Worm (Caenorhabditis elegans) whole organism, L1 larva: ENCODE data around the gene Y57G11C.42.

ENCODE experiments used
- alr-1 ChIP-seq: fragments of 200-800 bp; sonication (Bioruptor generic); optimal IDR thresholded peaks from 2 replicates; lab custom pipeline; 2018; ENCODE audit warnings: borderline replicate concordance, mild to moderate bottlenecking, missing genetic modification characterization, missing compliant biosample characterization
- ceh-63 ChIP-seq: fragments of 200-800 bp; sonication (Bioruptor generic); optimal IDR thresholded peaks from 2 replicates; lab custom pipeline; 2018; ENCODE audit warnings: mild to moderate bottlenecking, missing genetic modification characterization, missing compliant biosample characterization
- jun-1 ChIP-seq: fragments of 150-350 bp; optimal IDR thresholded peaks from 2 replicates; lab custom pipeline; 2014; ENCODE audit warnings: missing biosample characterization, missing genetic modification reagents, missing genetic modification characterization
- lin-13 ChIP-seq: fragments of 150-350 bp; optimal IDR thresholded peaks from 2 replicates; lab custom pipeline; 2014; ENCODE audit warnings: missing biosample characterization, missing genetic modification reagents, missing genetic modification characterization
- mdl-1 ChIP-seq, 2 experiments: fragments of 150-350 bp; optimal IDR thresholded peaks; 2 replicates each; lab custom pipeline; 2014 to 2017; ENCODE audit warnings: missing biosample characterization in 2 of 2, missing genetic modification characterization in 2 of 2, inconsistent platforms in 1 of 2
- nhr-237 ChIP-seq: fragments of 150-350 bp; optimal IDR thresholded peaks from 2 replicates; lab custom pipeline; 2014; ENCODE audit warnings: missing biosample characterization, missing genetic modification characterization
- pag-3 ChIP-seq: sonication (generic microtip); optimal IDR thresholded peaks from 2 replicates; lab custom pipeline; 2017; ENCODE audit warnings: missing genetic modification characterization, mild to moderate bottlenecking, missing compliant biosample characterization, antibody characterized with exemption, borderline replicate concordance; ENCODE audit not compliant: insufficient read depth
- snpc-4 ChIP-seq: fragments of 150-350 bp; optimal IDR thresholded peaks from 2 replicates; lab custom pipeline; 2014; ENCODE audit warnings: missing biosample characterization, missing genetic modification characterization
- sup-37 ChIP-seq: fragments of 200-800 bp; sonication (Bioruptor generic); optimal IDR thresholded peaks from 2 replicates; lab custom pipeline; 2018; ENCODE audit warnings: mild to moderate bottlenecking, missing genetic modification characterization, missing compliant biosample characterization
- unc-130 ChIP-seq: fragments of 150-350 bp; optimal IDR thresholded peaks from 2 replicates; lab custom pipeline; 2017; ENCODE audit warnings: missing biosample characterization, missing genetic modification characterization, inconsistent platforms
- zag-1 ChIP-seq: fragments of 150-350 bp; optimal IDR thresholded peaks from 2 replicates; lab custom pipeline; 2014; ENCODE audit warnings: missing biosample characterization, missing genetic modification characterization

- no peak for TF ChIP-seq pag-3 (tag; lab: Kevin White, UChicago)
- no peak for TF ChIP-seq nhr-237 (tag; lab: Kevin White, UChicago)
- no peak for TF ChIP-seq snpc-4 (tag; lab: Kevin White, UChicago)
- no peak for TF ChIP-seq mdl-1 (tag; optimal IDR thresholded peaks at IDR 0.05; lab: Kevin White, UChicago)
- TF ChIP-seq zag-1 (tag; lab: Kevin White, UChicago): no peak
- TF ChIP-seq alr-1 (tag; lab: Kevin White, UChicago): no peak
- TF ChIP-seq jun-1 (tag; lab: Kevin White, UChicago): no peak
- TF ChIP-seq unc-130: no peak
- TF ChIP-seq sup-37 (GFP tag; lab: Kevin White, UChicago): no peak
- no peak for TF ChIP-seq lin-13 (GFP tag; lab: Kevin White, UChicago)
- TF ChIP-seq ceh-63 (GFP tag; lab: Kevin White, UChicago): no peak
Measured at ce11 chrIV:14765336-14765735, 37.0 kb downstream of the Y57G11C.42 start, which contains the start of gene Y57G11C.5.
